Fruit fly (Drosophila melanogaster) whole organism, prepupa: Measurements from ENCODE around the gene CG34161.

Experiments used
- CG3032 ChIP-seq: fragments of 200-800 bp; optimal IDR thresholded peaks from 2 replicates; lab custom pipeline; 2019; ENCODE audit warnings: missing biosample characterization, mild to moderate bottlenecking, missing genetic modification characterization, moderate library complexity
- CG6792 ChIP-seq: fragments of 200-800 bp; sonication (Bioruptor generic); optimal IDR thresholded peaks from 3 replicates; lab custom pipeline; 2016; ENCODE audit warnings: missing biosample characterization, missing genetic modification characterization
- CG6808 ChIP-seq: fragments of 200-800 bp; sonication (Bioruptor generic); optimal IDR thresholded peaks from 3 replicates; lab custom pipeline; 2017; ENCODE audit warnings: missing biosample characterization, missing genetic modification characterization, mild to moderate bottlenecking, moderate library complexity, missing genetic modification reagents
- CG6854 ChIP-seq: fragments of 200-800 bp; sonication (Bioruptor generic); optimal IDR thresholded peaks from 2 replicates; lab custom pipeline; 2017; ENCODE audit warnings: missing biosample characterization, mild to moderate bottlenecking, missing genetic modification characterization
- CG8119 ChIP-seq: fragments of 200-800 bp; sonication (Bioruptor generic); IDR thresholded peaks from 3 replicates; pipeline ENCODE4 v1.3.6; 2022; ENCODE audit warnings: missing biosample characterization, missing genetic modification characterization
- OdsH ChIP-seq: fragments of 200-800 bp; sonication (Bioruptor generic); optimal IDR thresholded peaks from 3 replicates; lab custom pipeline; 2016; ENCODE audit warnings: missing biosample characterization, missing genetic modification characterization
- achi ChIP-seq: fragments of 200-800 bp; sonication (Bioruptor generic); optimal IDR thresholded peaks from 3 replicates; lab custom pipeline; 2016; ENCODE audit warnings: missing biosample characterization, missing genetic modification characterization
- esn ChIP-seq: fragments of 200-800 bp; sonication (Bioruptor generic); optimal IDR thresholded peaks from 2 replicates; lab custom pipeline; 2016; ENCODE audit warnings: missing biosample characterization, mild to moderate bottlenecking, missing genetic modification characterization, moderate library complexity
- salr ChIP-seq, 2 experiments: fragments of 200-800 bp; sonication (Bioruptor generic); optimal IDR thresholded peaks; 3 replicates each; lab custom pipeline; 2016 to 2018; ENCODE audit warnings: missing biosample characterization in 2 of 2, missing genetic modification characterization in 2 of 2, mild to moderate bottlenecking in 1 of 2

DNA sequence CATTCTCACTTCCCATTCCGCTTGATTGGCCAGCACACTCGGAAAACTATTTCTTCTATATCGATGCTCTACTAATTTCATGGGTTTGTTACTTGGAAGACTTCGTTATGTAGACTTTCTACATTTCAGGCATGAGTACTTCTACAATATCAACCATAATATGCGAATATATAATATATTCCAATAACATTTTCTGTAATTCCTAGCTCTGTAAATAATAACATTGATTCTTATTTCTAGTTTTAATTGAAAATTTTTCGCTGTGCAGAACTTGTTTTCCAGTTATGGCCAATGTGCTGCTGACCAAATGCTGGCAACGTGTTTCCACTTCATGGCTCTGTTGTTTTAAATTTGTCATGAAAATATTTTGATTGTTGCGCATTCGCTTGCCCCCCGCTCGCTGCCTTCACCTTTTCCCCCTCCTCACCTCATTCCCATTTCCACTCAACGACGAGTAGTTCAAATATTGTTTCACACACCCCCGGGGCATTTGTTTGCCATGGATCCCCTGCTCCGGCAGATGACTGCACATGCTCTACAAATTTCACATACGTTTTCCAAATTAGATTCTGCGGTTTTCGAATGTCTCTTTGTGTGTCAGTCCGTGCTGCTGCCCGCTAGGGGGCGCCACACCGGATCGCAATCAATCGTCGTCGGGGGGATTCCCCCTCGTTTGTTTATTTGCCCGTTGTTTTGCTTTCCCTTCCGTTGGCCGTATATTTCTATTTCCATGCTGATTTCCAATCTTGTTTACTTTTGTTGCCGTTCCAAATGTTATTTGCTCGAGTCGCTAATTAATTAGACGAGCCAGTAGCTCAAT, 33.4 kb upstream of the CG34161 start:
- TF ChIP-seq CG6808 (GFP tag; lab: Kevin White, UChicago) (peak; percentile 5), esn (GFP tag; lab: Kevin White, UChicago) (peak; percentile 3), CG6792 (GFP tag; lab: Kevin White, UChicago) (no peak), CG6854 (GFP tag; lab: Kevin White, UChicago) (no peak), CG8119 (GFP tag; lab: Robert Waterston, UW) (no peak), achi (GFP tag; lab: Kevin White, UChicago) (peak; percentile 20), OdsH (GFP tag; lab: Kevin White, UChicago) (peak; percentile 28), CG3032 (tag; lab: Kevin White, UChicago) (peak; percentile 26), salr (GFP tag; optimal IDR thresholded peaks at IDR 0.05; lab: Kevin White, UChicago) (peak in 1 of 2 experiments; percentile 17)
